Fruit fly (Drosophila melanogaster): Measurements from ENCODE around the gene OtopLa.

The OtopLa gene

DNA sequence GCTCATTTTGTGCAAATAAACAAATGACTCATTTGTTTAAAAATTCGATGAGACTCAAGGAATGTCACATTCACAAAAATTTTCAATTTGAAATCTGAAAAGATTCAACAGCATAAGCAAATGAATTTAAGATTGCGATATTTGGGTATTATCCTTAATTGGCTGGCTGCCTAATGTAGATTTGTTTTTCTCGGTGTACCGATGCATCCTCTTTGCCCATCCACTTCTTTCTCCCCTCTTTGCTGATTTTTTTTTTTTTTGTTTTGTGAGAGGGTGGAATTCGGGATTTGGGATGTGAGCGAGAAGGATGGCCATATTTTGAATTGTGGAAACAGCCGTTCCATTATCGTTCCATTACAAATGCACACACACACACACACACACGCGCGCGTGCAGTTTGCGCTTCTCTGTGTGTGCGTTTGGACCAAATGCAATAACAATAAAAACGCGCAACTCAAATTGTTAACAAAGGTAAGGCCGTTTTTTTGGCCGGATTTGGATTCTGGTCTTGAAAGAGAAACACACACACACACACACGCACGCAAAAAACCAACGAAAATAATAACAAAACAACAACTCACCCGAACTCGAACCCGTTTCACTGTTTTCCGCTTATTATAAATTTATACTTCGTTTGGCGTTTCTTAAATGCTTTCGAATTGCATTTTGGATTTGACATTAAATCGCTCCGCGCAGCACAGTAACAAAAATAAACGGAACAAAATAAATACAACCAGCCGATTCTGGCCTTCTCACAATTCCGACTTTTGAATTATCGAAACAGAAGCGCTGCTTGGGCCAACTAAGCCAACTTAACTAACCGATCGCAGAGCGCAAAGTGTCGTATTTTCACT, 31.0 kb upstream of the OtopLa start (continued):
- TF ChIP-seq Hr3 (GFP tag; optimal IDR thresholded peaks at IDR 0.05) = peak; percentile 40
- TF ChIP-seq CG10462 (GFP tag; optimal IDR thresholded peaks at IDR 0.05) = no peak
- TF ChIP-seq wdn (GFP tag; IDR thresholded peaks at IDR 0.05) = no peak
- TF ChIP-seq ewg (GFP tag; optimal IDR thresholded peaks at IDR 0.05) = peak; percentile 22
- no peak for TF ChIP-seq maf-S (GFP tag; optimal IDR thresholded peaks at IDR 0.05)
- TF ChIP-seq emc (GFP tag; optimal IDR thresholded peaks at IDR 0.05) = no peak
- peak; percentile 61 for TF ChIP-seq Blimp-1 (GFP tag; optimal IDR thresholded peaks at IDR 0.05)
- peak; percentile 17 for TF ChIP-seq PHDP (tag; optimal IDR thresholded peaks at IDR 0.05)
- TF ChIP-seq pnt (GFP tag; optimal IDR thresholded peaks at IDR 0.05) = peak; percentile 50
- TF ChIP-seq CG11398 (GFP tag; optimal IDR thresholded peaks at IDR 0.05) = peak; percentile 47
- TF ChIP-seq cg (GFP tag; optimal IDR thresholded peaks at IDR 0.05) = peak; percentile 71
- no peak for TF ChIP-seq Adf1 (GFP tag; IDR thresholded peaks at IDR 0.05)
- peak; percentile 8 for TF ChIP-seq da (GFP tag; optimal IDR thresholded peaks at IDR 0.05)
- no peak for TF ChIP-seq crol (GFP tag; IDR thresholded peaks at IDR 0.05)
- no peak for TF ChIP-seq trh (GFP tag; optimal IDR thresholded peaks at IDR 0.05)
- TF ChIP-seq CG6683 (GFP tag; optimal IDR thresholded peaks at IDR 0.05) = no peak
- no peak for TF ChIP-seq YL-1 (GFP tag; optimal IDR thresholded peaks at IDR 0.05)
- TF ChIP-seq dm (GFP tag; optimal IDR thresholded peaks at IDR 0.05) = no peak
- peak; percentile 67 for TF ChIP-seq CG1529 (GFP tag; optimal IDR thresholded peaks at IDR 0.05)
- TF ChIP-seq psq (GFP tag; optimal IDR thresholded peaks at IDR 0.05) = peak; percentile 26
- TF ChIP-seq vvl (GFP tag; IDR thresholded peaks at IDR 0.05) = peak; percentile 49
- no peak for TF ChIP-seq NC2α (GFP tag; optimal IDR thresholded peaks at IDR 0.05)
- peak; percentile 35 for TF ChIP-seq jing (GFP tag; optimal IDR thresholded peaks at IDR 0.05)
- TF ChIP-seq CG10565 (GFP tag; optimal IDR thresholded peaks at IDR 0.05) = no peak
- TF ChIP-seq jumu (GFP tag; optimal IDR thresholded peaks at IDR 0.05) = peak; percentile 39
- TF ChIP-seq CG6765 (GFP tag; optimal IDR thresholded peaks at IDR 0.05) = no peak
- peak; percentile 57 for TF ChIP-seq tin (GFP tag; optimal IDR thresholded peaks at IDR 0.05)
- no peak for TF ChIP-seq Poxn (GFP tag; IDR thresholded peaks at IDR 0.05)
- TF ChIP-seq mam (GFP tag; optimal IDR thresholded peaks at IDR 0.05) = peak; percentile 26
- peak; percentile 46 for TF ChIP-seq gsb-n (tag; optimal IDR thresholded peaks at IDR 0.05)
- TF ChIP-seq CG4617 (GFP tag; optimal IDR thresholded peaks at IDR 0.05; ENCODE audit: borderline replicate concordance) = no peak
- TF ChIP-seq CG11456 (GFP tag; IDR thresholded peaks at IDR 0.05) = no peak
- no peak for TF ChIP-seq HLH4C (GFP tag; IDR thresholded peaks at IDR 0.05; ENCODE audit: partially characterized antibody)
- no peak for TF ChIP-seq Ada2b (GFP tag; IDR thresholded peaks at IDR 0.05)
- TF ChIP-seq grau (tag; optimal IDR thresholded peaks at IDR 0.05) = peak; percentile 38
- no peak for TF ChIP-seq Hmx (GFP tag; optimal IDR thresholded peaks at IDR 0.05)
- TF ChIP-seq CG7357 (GFP tag; IDR thresholded peaks at IDR 0.05) = no peak
- peak; percentile 44 for TF ChIP-seq Xbp1 (GFP tag; optimal IDR thresholded peaks at IDR 0.05)
- no peak for TF ChIP-seq dati (GFP tag; IDR thresholded peaks at IDR 0.05)
- no peak for TF ChIP-seq Hr78 (GFP tag; optimal IDR thresholded peaks at IDR 0.05)
- peak; percentile 22 for TF ChIP-seq ind (GFP tag; optimal IDR thresholded peaks at IDR 0.05)
- TF ChIP-seq danr (GFP tag; IDR thresholded peaks at IDR 0.05) = no peak
- no peak; the same call in 1 of the 2 replicates for TF ChIP-seq CG31441 (GFP tag; IDR thresholded peaks at IDR 0.05)
- peak; percentile 34 for TF ChIP-seq CG10431 (GFP tag; optimal IDR thresholded peaks at IDR 0.05)
- TF ChIP-seq dysf (GFP tag; IDR thresholded peaks at IDR 0.05) = no peak
- TF ChIP-seq her (GFP tag; optimal IDR thresholded peaks at IDR 0.05) = peak; percentile 36
- TF ChIP-seq BEAF-32 (GFP tag; optimal IDR thresholded peaks at IDR 0.05) = no peak
- TF ChIP-seq slbo (GFP tag; IDR thresholded peaks at IDR 0.05) = no peak
- no peak for TF ChIP-seq CG14965 (GFP tag; optimal IDR thresholded peaks at IDR 0.05; ENCODE audit: borderline replicate concordance)
- peak; percentile 65 for TF ChIP-seq fd96Cb (tag; optimal IDR thresholded peaks at IDR 0.05)
